Fruit fly (Drosophila melanogaster): Measurements from ENCODE around the gene CG12493.
A peak's percentile ranks its signal among the peaks of the same experiment; 100 is the strongest.

CG12493 gene

DNA sequence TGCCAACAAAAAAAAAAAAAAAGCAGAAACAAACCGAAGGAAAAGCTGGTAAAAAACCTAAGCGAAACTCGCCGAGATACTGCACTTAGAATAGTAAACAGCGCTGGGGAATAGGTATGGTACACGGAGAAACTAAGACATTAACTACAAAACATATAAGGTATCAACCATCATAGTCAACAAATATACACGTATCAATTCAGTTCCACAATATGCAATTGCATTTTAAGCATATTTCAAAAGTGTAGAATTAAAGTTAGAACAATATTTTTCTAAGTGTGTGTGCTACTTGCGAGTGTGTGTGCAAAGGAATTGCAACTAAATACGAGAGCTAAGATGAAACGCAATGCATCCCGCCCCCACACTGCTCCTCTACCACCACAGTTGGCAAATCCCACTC, 45.7 kb downstream of the CG12493 start (continued):
- TF ChIP-seq svp (GFP tag) (peak; percentile 49), CG4318 (GFP tag; optimal IDR thresholded peaks at IDR 0.05) (peak; percentile 74), OdsH (GFP tag; optimal IDR thresholded peaks at IDR 0.05) (peak; percentile 72), net (GFP tag; optimal IDR thresholded peaks at IDR 0.05) (peak; percentile 40), CG31627 (GFP tag; optimal IDR thresholded peaks at IDR 0.05) (no peak), CG6808 (GFP tag; optimal IDR thresholded peaks at IDR 0.05) (no peak), CG16779 (tag; optimal IDR thresholded peaks at IDR 0.05) (peak; percentile 6), Met (GFP tag; optimal IDR thresholded peaks at IDR 0.05) (no peak), Blimp-1 (GFP tag; optimal IDR thresholded peaks at IDR 0.05) (no peak), dac (GFP tag; optimal IDR thresholded peaks at IDR 0.05) (peak; percentile 53), Hr4 (GFP tag; optimal IDR thresholded peaks at IDR 0.05) (peak; percentile 71), CG11762 (GFP tag; optimal IDR thresholded peaks at IDR 0.05; ENCODE audit: insufficient read depth) (peak; percentile 33), CG6276 (GFP tag; optimal IDR thresholded peaks at IDR 0.05) (peak; percentile 77), CG11902 (GFP tag; optimal IDR thresholded peaks at IDR 0.05) (no peak), salr (GFP tag; optimal IDR thresholded peaks at IDR 0.05) (peak in 1 of 2 experiments; percentile 81), lz (GFP tag; optimal IDR thresholded peaks at IDR 0.05) (no peak), CG34406 (GFP tag; optimal IDR thresholded peaks at IDR 0.05) (no peak), Sox15 (GFP tag; optimal IDR thresholded peaks at IDR 0.05) (no peak), cyc (GFP tag; optimal IDR thresholded peaks at IDR 0.05) (peak; percentile 2), Ets21C (GFP tag; optimal IDR thresholded peaks at IDR 0.05) (no peak), Sox14 (GFP tag; optimal IDR thresholded peaks at IDR 0.05) (peak; percentile 72), fd85E (GFP tag; optimal IDR thresholded peaks at IDR 0.05) (no peak), dsx (GFP tag; optimal IDR thresholded peaks at IDR 0.05; ENCODE audit: poor library complexity, severe bottlenecking) (peak; percentile 31), CG11294 (GFP tag; IDR thresholded peaks at IDR 0.05) (peak; percentile 78), topi (GFP tag; optimal IDR thresholded peaks at IDR 0.05) (peak; percentile 48), eg (GFP tag; IDR thresholded peaks at IDR 0.05) (peak; percentile 88), CG10631 (GFP tag; optimal IDR thresholded peaks at IDR 0.05) (peak; percentile 70), fkh (GFP tag; optimal IDR thresholded peaks at IDR 0.05) (no peak), fd59A (GFP tag; optimal IDR thresholded peaks at IDR 0.05) (no peak), pdm3 (GFP tag; optimal IDR thresholded peaks at IDR 0.05) (peak; percentile 64), Hr39 (GFP tag; optimal IDR thresholded peaks at IDR 0.05) (no peak), Lpt (GFP tag; optimal IDR thresholded peaks at IDR 0.05) (peak; percentile 61), CG7368 (GFP tag; optimal IDR thresholded peaks at IDR 0.05) (peak; percentile 9), CG32006 (GFP tag; optimal IDR thresholded peaks at IDR 0.05) (peak; percentile 87), Sox102F (GFP tag; optimal IDR thresholded peaks at IDR 0.05) (no peak), Gug (GFP tag; IDR thresholded peaks at IDR 0.05) (peak; percentile 87), CG9139 (GFP tag; optimal IDR thresholded peaks at IDR 0.05) (no peak), CG3919 (GFP tag; optimal IDR thresholded peaks at IDR 0.05) (peak; percentile 80)
